Worm (Caenorhabditis elegans): Measurements from ENCODE around the gene rev-1.

DNA sequence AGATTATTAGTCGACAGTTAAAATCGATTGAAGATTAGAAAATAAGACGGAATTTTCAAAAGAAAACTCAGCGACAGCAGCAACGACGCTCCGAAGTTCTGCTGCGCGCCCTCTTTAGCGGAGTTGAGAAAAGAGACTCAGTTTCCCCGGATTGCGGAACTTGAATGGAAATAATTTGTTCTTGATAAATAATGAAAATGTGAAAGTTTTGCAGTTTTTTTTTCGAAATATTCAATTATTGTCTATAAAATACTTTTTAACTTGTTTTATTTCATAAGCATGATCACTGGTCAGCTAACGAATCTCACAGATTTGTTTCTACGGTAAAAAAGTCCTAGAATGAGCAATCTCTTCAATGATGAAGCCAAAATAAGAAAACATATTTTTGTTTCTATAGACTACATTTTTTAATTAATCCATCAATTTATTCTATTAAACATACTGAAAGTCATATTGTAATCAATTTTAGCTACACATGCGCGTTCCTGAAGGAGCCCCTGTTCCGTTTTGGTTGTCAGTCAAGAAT is 42.9 kb upstream of the rev-1 start, which contains the start of the genes cec-3 and T09A5.15:
- TF ChIP-seq ref-1 (GFP tag; conservative IDR thresholded peaks at IDR 0.05) (no peak), tab-1 (GFP tag; IDR thresholded peaks at IDR 0.05) (no peak), ztf-29 (GFP tag; IDR thresholded peaks at IDR 0.05) (no peak; the same call in 1 of the 2 replicates), T22C8.4 (GFP tag; IDR thresholded peaks at IDR 0.05) (no peak)
